Worm (Caenorhabditis elegans): Measurements from ENCODE around the gene W02F12.4.

Gene W02F12.4

DNA sequence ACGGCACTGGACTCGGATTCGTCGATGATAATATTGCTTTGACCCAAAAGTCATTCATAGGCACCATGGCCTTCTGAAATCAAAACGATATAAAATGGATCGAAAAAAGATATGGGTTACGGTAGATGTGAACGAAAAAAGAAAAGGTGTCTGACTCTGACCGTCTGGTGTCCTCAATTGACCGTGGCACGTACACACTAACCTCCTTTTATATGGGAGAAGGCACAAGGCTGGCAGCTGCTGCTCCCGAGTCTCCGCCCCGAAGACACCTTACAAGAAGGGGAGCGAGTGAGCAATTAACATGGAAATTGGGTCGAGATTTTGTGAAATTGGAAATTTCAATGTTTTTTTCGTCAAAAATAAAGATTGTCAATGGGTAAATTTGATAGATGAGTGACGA, 25.2 kb downstream of the W02F12.4 start, which contains the start of gene egl-46:
Gene egl-46 (minus strand): TSS at position 73 of the 400 bp plus-strand sequence.
- TF ChIP-seq ets-4 (tag; optimal IDR thresholded peaks at IDR 0.05): no peak
- TF ChIP-seq ttx-3 (tag; optimal IDR thresholded peaks at IDR 0.05): no peak
- TF ChIP-seq T23F11.4 (GFP tag; optimal IDR thresholded peaks at IDR 0.05): no peak
- no peak for TF ChIP-seq ceh-18 (tag; optimal IDR thresholded peaks at IDR 0.05)
- no peak for TF ChIP-seq elt-4 (tag; optimal IDR thresholded peaks at IDR 0.05)
- no peak for TF ChIP-seq dve-1 (tag; optimal IDR thresholded peaks at IDR 0.05)
- no peak for TF ChIP-seq pha-4 (tag; optimal IDR thresholded peaks at IDR 0.05)
- TF ChIP-seq ama-1 (optimal IDR thresholded peaks at IDR 0.05): no peak
- no peak for TF ChIP-seq pax-1 (tag; optimal IDR thresholded peaks at IDR 0.05)
- TF ChIP-seq ceh-30 (tag; optimal IDR thresholded peaks at IDR 0.05): no peak

DNA sequence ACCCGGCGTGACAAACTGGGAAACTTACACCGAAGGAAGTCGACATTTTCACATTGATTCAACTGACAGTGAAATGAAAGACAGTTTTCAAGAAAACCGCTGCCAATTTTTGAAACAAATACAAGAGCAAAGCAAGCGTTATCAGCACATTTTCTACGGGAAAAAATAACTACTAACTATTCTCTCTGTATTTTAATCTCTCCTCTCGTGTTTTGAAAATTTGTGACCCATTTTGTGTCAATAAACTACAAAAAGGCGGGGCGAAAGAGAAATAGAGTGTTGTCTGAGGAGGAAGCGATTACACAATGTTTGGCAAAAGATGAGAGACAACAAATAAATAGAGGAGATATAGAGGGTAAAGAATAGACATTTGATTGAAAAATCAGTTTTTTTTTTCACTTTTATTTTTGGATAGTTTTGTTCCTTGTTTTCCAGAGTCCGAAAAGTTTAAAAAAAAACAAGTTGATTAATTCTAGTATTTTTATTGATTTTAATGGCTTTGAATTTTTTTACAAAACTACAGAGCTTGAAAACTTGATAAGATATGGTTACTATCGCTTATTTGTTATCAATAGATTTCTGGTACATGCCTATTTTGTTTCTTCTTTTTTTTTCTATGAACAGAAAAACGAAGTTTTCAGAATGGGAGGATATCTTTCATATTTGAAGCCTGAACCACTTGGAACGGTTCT, 30.4 kb downstream of the W02F12.4 start, which contains the start of gene cest-34:
Gene cest-34 (plus strand): TSS at position 642 of the 692 bp plus-strand sequence.
- no peak for TF ChIP-seq unc-42 (tag; optimal IDR thresholded peaks at IDR 0.05)
- no peak for TF ChIP-seq pax-1 (tag; optimal IDR thresholded peaks at IDR 0.05)
- TF ChIP-seq gmeb-2 (tag; optimal IDR thresholded peaks at IDR 0.05): no peak
- no peak for TF ChIP-seq fax-1 (tag; optimal IDR thresholded peaks at IDR 0.05)
- no peak for TF ChIP-seq ets-4 (tag; optimal IDR thresholded peaks at IDR 0.05)
- no peak for TF ChIP-seq K02D7.2 (tag; optimal IDR thresholded peaks at IDR 0.05)
- TF ChIP-seq ceh-45 (GFP tag; IDR thresholded peaks at IDR 0.05): no peak
- no peak for TF ChIP-seq hlh-15 (tag; optimal IDR thresholded peaks at IDR 0.05)
- TF ChIP-seq ref-2 (tag; optimal IDR thresholded peaks at IDR 0.05): no peak
- no peak for TF ChIP-seq tbx-7 (tag; optimal IDR thresholded peaks at IDR 0.05)
- TF ChIP-seq sox-4 (tag; optimal IDR thresholded peaks at IDR 0.05): no peak
- TF ChIP-seq madf-2 (tag; optimal IDR thresholded peaks at IDR 0.05): no peak

- no peak for TF ChIP-seq hlh-13 (GFP tag; optimal IDR thresholded peaks at IDR 0.05)
- TF ChIP-seq ceh-30 (tag; optimal IDR thresholded peaks at IDR 0.05): no peak
- TF ChIP-seq F13H6.1 (tag; optimal IDR thresholded peaks at IDR 0.05): no peak
- no peak for TF ChIP-seq ceh-6 (GFP tag; optimal IDR thresholded peaks at IDR 0.05)
- no peak for TF ChIP-seq zip-5 (tag; optimal IDR thresholded peaks at IDR 0.05)
- TF ChIP-seq elt-4 (tag; optimal IDR thresholded peaks at IDR 0.05): no peak
- no peak for TF ChIP-seq K02D7.2 (tag; optimal IDR thresholded peaks at IDR 0.05)
- TF ChIP-seq ceh-31 (tag; optimal IDR thresholded peaks at IDR 0.05): no peak
- TF ChIP-seq unc-3 (GFP tag; conservative IDR thresholded peaks at IDR 0.05): no peak
- no peak for TF ChIP-seq unc-3 (tag; optimal IDR thresholded peaks at IDR 0.05)
- TF ChIP-seq pat-9 (tag; optimal IDR thresholded peaks at IDR 0.05): no peak
- TF ChIP-seq hlh-30 (tag; optimal IDR thresholded peaks at IDR 0.05; ENCODE audit: insufficient read depth): no peak
- no peak for TF ChIP-seq pros-1 (tag; optimal IDR thresholded peaks at IDR 0.05)
- TF ChIP-seq eyg-1 (tag; optimal IDR thresholded peaks at IDR 0.05): no peak
- TF ChIP-seq unc-86 (tag; optimal IDR thresholded peaks at IDR 0.05): no peak
- no peak for TF ChIP-seq rnt-1 (tag; optimal IDR thresholded peaks at IDR 0.05)
Observed at ce11 chrV:6673967-6674366, 32.8 kb downstream of the W02F12.4 start, which contains the start of gene cest-31. cest-31 (plus strand) TSS chrV:6674267.

DNA sequence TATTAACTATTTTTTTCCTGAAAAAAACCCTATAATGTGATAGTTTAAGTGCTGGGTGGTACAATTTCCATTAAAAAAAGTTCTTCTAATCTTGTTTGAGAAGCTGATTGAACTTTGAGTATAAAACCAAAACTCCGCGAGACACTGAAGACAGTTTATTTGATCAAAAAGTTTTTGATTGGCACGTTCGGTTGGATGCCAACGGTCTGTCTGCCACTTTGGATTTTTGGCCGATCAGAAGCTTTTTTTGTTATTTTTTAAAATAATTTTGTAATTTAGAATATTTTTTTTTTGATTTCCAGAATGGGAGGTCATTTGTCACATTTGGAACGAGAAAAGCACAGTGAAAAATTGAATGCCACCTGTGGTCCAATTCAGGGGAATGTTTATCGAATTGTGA, 37.2 kb downstream of the W02F12.4 start, which contains the start of gene cest-28:
Gene cest-28 (plus strand): TSS at position 301 of the 400 bp plus-strand sequence.
- TF ChIP-seq ceh-6 (GFP tag; optimal IDR thresholded peaks at IDR 0.05) (no peak), madf-2 (tag; optimal IDR thresholded peaks at IDR 0.05) (no peak), mec-3 (tag; optimal IDR thresholded peaks at IDR 0.05; ENCODE audit: borderline replicate concordance) (no peak), ceh-2 (tag; optimal IDR thresholded peaks at IDR 0.05) (no peak), K02D7.2 (tag; optimal IDR thresholded peaks at IDR 0.05) (no peak), pha-2 (tag; optimal IDR thresholded peaks at IDR 0.05) (no peak), Y22D7AL.16 (tag; optimal IDR thresholded peaks at IDR 0.05) (no peak), sox-2 (GFP tag; IDR thresholded peaks at IDR 0.05) (no peak), ttx-3 (tag; optimal IDR thresholded peaks at IDR 0.05) (no peak), ceh-18 (tag; optimal IDR thresholded peaks at IDR 0.05) (no peak), hlh-6 (tag; optimal IDR thresholded peaks at IDR 0.05) (no peak), odd-2 (tag; optimal IDR thresholded peaks at IDR 0.05) (no peak), sox-4 (tag; optimal IDR thresholded peaks at IDR 0.05) (no peak), ztf-16 (tag; optimal IDR thresholded peaks at IDR 0.05) (no peak), hlh-8 (tag; optimal IDR thresholded peaks at IDR 0.05) (no peak), ceh-14 (tag; optimal IDR thresholded peaks at IDR 0.05) (no peak), nhr-232 (tag; optimal IDR thresholded peaks at IDR 0.05) (no peak), T23F11.4 (GFP tag; optimal IDR thresholded peaks at IDR 0.05) (no peak)

Data from whole organism, late embryonic.